Worm (Caenorhabditis elegans) whole organism, mixed stage, embryonic: ENCODE results near the gene ceh-86.

ENCODE experiments used
- M03D4.4 ChIP-seq: sonication (generic microtip); optimal IDR thresholded peaks from 2 replicates; lab custom pipeline; 2017; ENCODE audit warnings: mild to moderate bottlenecking, missing genetic modification characterization, missing compliant biosample characterization
- bed-3 ChIP-seq: fragments of 200-800 bp; sonication (Bioruptor generic); optimal IDR thresholded peaks from 3 replicates; lab custom pipeline; 2018; ENCODE audit warnings: mild to moderate bottlenecking, missing genetic modification characterization, moderate library complexity, missing compliant biosample characterization
- blmp-1 ChIP-seq: fragments of 150-350 bp; optimal IDR thresholded peaks from 2 replicates; lab custom pipeline; 2014; ENCODE audit warnings: missing biosample characterization, missing genetic modification characterization
- ceh-39 ChIP-seq: fragments of 150-350 bp; optimal IDR thresholded peaks from 2 replicates; lab custom pipeline; 2014; ENCODE audit warnings: missing biosample characterization, missing genetic modification characterization
- ceh-43 ChIP-seq: fragments of 200-800 bp; sonication (Bioruptor generic); optimal IDR thresholded peaks from 2 replicates; lab custom pipeline; 2018; ENCODE audit warnings: mild to moderate bottlenecking, missing genetic modification characterization, moderate library complexity, missing compliant biosample characterization
- ceh-83 ChIP-seq: fragments of 200-800 bp; sonication (Bioruptor generic); optimal IDR thresholded peaks from 2 replicates; lab custom pipeline; 2018; ENCODE audit warnings: mild to moderate bottlenecking, missing genetic modification characterization, missing compliant biosample characterization
- ces-1 ChIP-seq: fragments of 150-350 bp; optimal IDR thresholded peaks from 2 replicates; lab custom pipeline; 2014; ENCODE audit warnings: missing biosample characterization, missing genetic modification reagents, missing genetic modification characterization
- cnd-1 ChIP-seq: fragments of 200-800 bp; sonication (Bioruptor generic); optimal IDR thresholded peaks from 2 replicates; lab custom pipeline; 2018; ENCODE audit warnings: mild to moderate bottlenecking, missing genetic modification characterization, missing compliant biosample characterization
- drap-1 ChIP-seq: fragments of 200-800 bp; sonication (Bioruptor generic); optimal IDR thresholded peaks from 3 replicates; lab custom pipeline; 2018; ENCODE audit warnings: mild to moderate bottlenecking, missing genetic modification characterization, missing compliant biosample characterization
- elt-1 ChIP-seq: sonication (generic microtip); optimal IDR thresholded peaks from 2 replicates; lab custom pipeline; 2017; ENCODE audit warnings: missing genetic modification characterization, mild to moderate bottlenecking, missing compliant biosample characterization, antibody characterized with exemption, moderate library complexity, borderline replicate concordance; ENCODE audit not compliant: insufficient read depth
- elt-3 ChIP-seq: fragments of 150-350 bp; optimal IDR thresholded peaks from 2 replicates; lab custom pipeline; 2014; ENCODE audit warnings: missing biosample characterization, missing genetic modification characterization
- flh-1 ChIP-seq: fragments of 200-800 bp; sonication (Bioruptor generic); optimal IDR thresholded peaks from 2 replicates; lab custom pipeline; 2018; ENCODE audit warnings: mild to moderate bottlenecking, missing genetic modification characterization, moderate library complexity, missing compliant biosample characterization
- ham-2 ChIP-seq: fragments of 200-800 bp; sonication (Bioruptor generic); optimal IDR thresholded peaks from 2 replicates; lab custom pipeline; 2018; ENCODE audit warnings: mild to moderate bottlenecking, missing genetic modification characterization, missing compliant biosample characterization
- hlh-1 ChIP-seq: fragments of 150-350 bp; optimal IDR thresholded peaks from 2 replicates; lab custom pipeline; 2014; ENCODE audit warnings: missing biosample characterization, missing genetic modification reagents, missing genetic modification characterization
- lin-13 ChIP-seq: fragments of 150-350 bp; optimal IDR thresholded peaks from 2 replicates; lab custom pipeline; 2014; ENCODE audit warnings: missing biosample characterization, missing genetic modification characterization
- lin-32 ChIP-seq: fragments of 200-800 bp; sonication (Bioruptor generic); optimal IDR thresholded peaks from 2 replicates; lab custom pipeline; 2018; ENCODE audit warnings: mild to moderate bottlenecking, missing genetic modification characterization, missing compliant biosample characterization
- mab-5 ChIP-seq: fragments of 150-350 bp; optimal IDR thresholded peaks from 2 replicates; lab custom pipeline; 2014; ENCODE audit warnings: missing biosample characterization, missing genetic modification characterization
- mep-1 ChIP-seq: fragments of 150-350 bp; optimal IDR thresholded peaks from 2 replicates; lab custom pipeline; 2017; ENCODE audit warnings: missing biosample characterization, missing genetic modification reagents, missing genetic modification characterization, inconsistent platforms
- mls-2 ChIP-seq: sonication (generic microtip); optimal IDR thresholded peaks from 2 replicates; lab custom pipeline; 2016; ENCODE audit warnings: mild to moderate bottlenecking, missing genetic modification characterization, moderate library complexity, missing compliant biosample characterization
- nhr-12 ChIP-seq: fragments of 150-350 bp; optimal IDR thresholded peaks from 2 replicates; lab custom pipeline; 2014; ENCODE audit warnings: missing biosample characterization, missing genetic modification characterization
- nhr-2 ChIP-seq: fragments of 150-350 bp; optimal IDR thresholded peaks from 2 replicates; lab custom pipeline; 2014; ENCODE audit warnings: missing biosample characterization, missing genetic modification characterization
- nhr-237 ChIP-seq: fragments of 150-350 bp; optimal IDR thresholded peaks from 2 replicates; lab custom pipeline; 2014; ENCODE audit warnings: missing biosample characterization, missing genetic modification characterization
- nhr-28 ChIP-seq: fragments of 150-350 bp; optimal IDR thresholded peaks from 2 replicates; lab custom pipeline; 2014; ENCODE audit warnings: missing biosample characterization, missing genetic modification characterization
- pha-4 ChIP-seq: fragments of 150-350 bp; optimal IDR thresholded peaks from 2 replicates; lab custom pipeline; 2018; ENCODE audit warnings: missing biosample characterization, missing genetic modification reagents, missing genetic modification characterization
- sem-2 ChIP-seq: fragments of 200-800 bp; sonication (Bioruptor generic); optimal IDR thresholded peaks from 2 replicates; lab custom pipeline; 2018; ENCODE audit warnings: mild to moderate bottlenecking, missing genetic modification characterization, missing compliant biosample characterization
- sptf-1 ChIP-seq: sonication (generic microtip); optimal IDR thresholded peaks from 2 replicates; lab custom pipeline; 2017; ENCODE audit warnings: mild to moderate bottlenecking, missing genetic modification characterization, moderate library complexity, missing compliant biosample characterization
- tbx-8 ChIP-seq: fragments of 200-800 bp; sonication (Bioruptor generic); optimal IDR thresholded peaks from 2 replicates; lab custom pipeline; 2018; ENCODE audit warnings: mild to moderate bottlenecking, missing genetic modification characterization, moderate library complexity, missing compliant biosample characterization
- unc-120 ChIP-seq: sonication (generic microtip); optimal IDR thresholded peaks from 2 replicates; lab custom pipeline; 2017; ENCODE audit warnings: missing genetic modification characterization, missing compliant biosample characterization; ENCODE audit not compliant: poor library complexity, severe bottlenecking
- unc-39 ChIP-seq: fragments of 150-350 bp; optimal IDR thresholded peaks from 2 replicates; lab custom pipeline; 2014; ENCODE audit warnings: missing biosample characterization, missing genetic modification characterization
- unc-62 ChIP-seq: fragments of 150-350 bp; optimal IDR thresholded peaks from 2 replicates; lab custom pipeline; 2014; ENCODE audit warnings: missing biosample characterization, missing genetic modification reagents, missing genetic modification characterization
- zip-8 ChIP-seq: fragments of 150-350 bp; optimal IDR thresholded peaks from 2 replicates; lab custom pipeline; 2014; ENCODE audit warnings: missing biosample characterization, missing genetic modification characterization
- ztf-11 ChIP-seq: fragments of 150-350 bp; optimal IDR thresholded peaks from 2 replicates; lab custom pipeline; 2014; ENCODE audit warnings: missing biosample characterization, missing genetic modification characterization

Gene ceh-86

DNA sequence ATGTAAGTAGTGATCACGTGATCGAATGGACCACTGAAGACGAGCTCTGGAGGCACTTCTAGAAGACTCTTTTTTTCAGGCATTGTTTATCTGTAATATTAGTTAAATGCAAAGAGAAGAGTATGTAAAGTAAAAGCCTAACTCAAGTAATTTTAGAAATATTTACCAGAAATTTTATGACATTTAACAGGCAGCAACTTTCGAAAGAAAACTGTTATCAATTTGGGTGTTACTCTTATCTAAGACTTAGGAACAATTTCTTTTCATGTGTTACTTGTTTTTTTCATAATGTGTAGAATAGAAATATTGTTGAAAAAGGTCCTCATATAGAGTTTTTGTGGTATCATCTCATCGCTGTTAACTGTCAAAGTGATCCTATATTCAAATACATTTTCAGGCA lies 14.0 kb downstream of the ceh-86 start, which contains the start of the genes F42G2.5 and F42G2.7:
F42G2.5 (minus strand) TSS at position 101 of the 400 bp plus-strand sequence.
F42G2.7 (plus strand) TSS at position 270 of the 400 bp plus-strand sequence.
- TF ChIP-seq zip-8 (no peak), ceh-39 (tag; lab: Kevin White, UChicago) (no peak), ceh-43 (no peak), lin-32 (GFP tag; lab: Kevin White, UChicago) (no peak), nhr-12 (no peak), hlh-1 (tag; lab: Kevin White, UChicago) (no peak), mls-2 (tag; lab: Kevin White, UChicago) (no peak), ceh-83 (GFP tag; lab: Kevin White, UChicago) (no peak), bed-3 (GFP tag; lab: Kevin White, UChicago) (no peak), pha-4 (tag; lab: Kevin White, UChicago) (no peak), sem-2 (no peak), unc-120 (tag; lab: Kevin White, UChicago) (no peak), unc-62 (GFP tag; lab: Kevin White, UChicago) (no peak), cnd-1 (tag; lab: Kevin White, UChicago) (no peak), drap-1 (GFP tag; lab: Kevin White, UChicago) (no peak), elt-1 (tag; lab: Kevin White, UChicago) (no peak), unc-39 (tag; lab: Kevin White, UChicago) (no peak)

DNA sequence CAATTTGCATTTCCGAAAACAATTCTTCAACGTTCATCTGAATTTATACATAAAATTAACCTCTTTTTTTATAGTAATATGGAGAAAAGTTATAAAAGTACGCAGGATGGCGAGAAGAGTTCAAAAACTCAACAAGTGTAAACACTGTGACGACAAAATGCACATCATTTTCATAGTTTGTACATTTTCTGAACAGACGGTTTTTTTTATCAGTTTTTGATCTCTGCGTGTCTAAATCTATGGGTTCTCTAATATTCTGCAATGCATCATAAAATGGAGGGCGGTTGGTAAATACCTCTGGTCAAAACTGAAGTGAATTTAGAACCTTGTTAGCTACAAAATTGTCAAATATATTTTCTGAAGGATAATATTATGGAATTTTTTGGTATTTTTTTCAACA lies 16.4 kb downstream of the ceh-86 start, which contains the start of gene fbxa-4:
fbxa-4 (minus strand) TSS at position 93 of the 400 bp plus-strand sequence.
- TF ChIP-seq lin-13 (tag; lab: Kevin White, UChicago) (no peak), bed-3 (GFP tag; lab: Kevin White, UChicago) (no peak)

ce11 chrII:2412649-2413048 lies 19.2 kb downstream of the ceh-86 start, which contains the start of gene fbxa-182:
Gene fbxa-182, minus strand, starts transcription at chrII:2412749.
- TF ChIP-seq mep-1 (tag; lab: Kevin White, UChicago): no peak
- no peak for TF ChIP-seq drap-1 (GFP tag; lab: Kevin White, UChicago)
- TF ChIP-seq elt-3 (tag; lab: Kevin White, UChicago): no peak
- no peak for TF ChIP-seq mab-5 (tag; lab: Kevin White, UChicago)
- no peak for TF ChIP-seq blmp-1 (tag; lab: Kevin White, UChicago)
- no peak for TF ChIP-seq nhr-12
- no peak for TF ChIP-seq bed-3 (GFP tag; lab: Kevin White, UChicago)
- no peak for TF ChIP-seq sem-2
- no peak for TF ChIP-seq mls-2 (tag; lab: Kevin White, UChicago)
- no peak for TF ChIP-seq lin-32 (GFP tag; lab: Kevin White, UChicago)
- no peak for TF ChIP-seq flh-1 (GFP tag; lab: Kevin White, UChicago)
- no peak for TF ChIP-seq elt-1 (tag; lab: Kevin White, UChicago)
- TF ChIP-seq M03D4.4 (tag; lab: Kevin White, UChicago): no peak
- TF ChIP-seq lin-13 (tag; lab: Kevin White, UChicago): no peak
- no peak for TF ChIP-seq zip-8
- TF ChIP-seq ceh-43: no peak
- TF ChIP-seq sptf-1 (tag; lab: Kevin White, UChicago): no peak
- no peak for TF ChIP-seq pha-4 (tag; lab: Kevin White, UChicago)
- no peak for TF ChIP-seq ham-2
- no peak for TF ChIP-seq nhr-2

- no peak for TF ChIP-seq ztf-11
- TF ChIP-seq lin-32 (GFP tag; lab: Kevin White, UChicago): no peak
- no peak for TF ChIP-seq nhr-28 (tag; lab: Kevin White, UChicago)
- TF ChIP-seq mep-1 (tag; lab: Kevin White, UChicago): no peak
- no peak for TF ChIP-seq bed-3 (GFP tag; lab: Kevin White, UChicago)
- TF ChIP-seq unc-62 (GFP tag; lab: Kevin White, UChicago): no peak
- TF ChIP-seq nhr-237: no peak
- TF ChIP-seq nhr-12: no peak
- no peak for TF ChIP-seq drap-1 (GFP tag; lab: Kevin White, UChicago)
- TF ChIP-seq cnd-1 (tag; lab: Kevin White, UChicago): no peak
- TF ChIP-seq sem-2: no peak
- no peak for TF ChIP-seq nhr-2
- TF ChIP-seq, all 35 proteins: peak for 0
Measured at ce11 chrII:2411555-2411954, 20.3 kb downstream of the ceh-86 start.

DNA sequence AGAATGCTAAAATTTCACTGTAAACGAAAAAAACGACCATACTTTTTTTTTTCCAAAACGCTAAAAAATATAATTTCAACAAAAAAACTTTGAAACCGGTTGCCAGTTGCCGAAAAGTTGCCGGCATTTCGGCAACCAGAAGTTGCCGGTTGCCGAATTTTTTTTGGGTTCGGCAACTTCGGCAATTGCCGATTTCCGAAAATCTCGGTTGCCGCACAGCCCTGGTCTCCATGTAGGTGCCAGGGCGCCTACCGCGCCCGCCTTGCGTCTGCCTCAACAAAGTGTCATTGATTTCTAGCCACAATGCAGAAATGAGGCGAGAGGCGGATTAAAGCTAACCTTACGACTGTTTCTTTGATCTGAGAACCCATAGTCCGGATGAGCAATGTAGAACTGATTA lies 20.8 kb downstream of the ceh-86 start:
- TF ChIP-seq flh-1 (GFP tag; lab: Kevin White, UChicago): no peak
- TF ChIP-seq unc-120 (tag; lab: Kevin White, UChicago): no peak
- TF ChIP-seq zip-8: no peak
- no peak for TF ChIP-seq nhr-237
- TF ChIP-seq tbx-8: no peak
- no peak for TF ChIP-seq unc-62 (GFP tag; lab: Kevin White, UChicago)
- TF ChIP-seq ces-1 (GFP tag; lab: Kevin White, UChicago): no peak
- no peak for TF ChIP-seq hlh-1 (tag; lab: Kevin White, UChicago)
- TF ChIP-seq ceh-39 (tag; lab: Kevin White, UChicago): no peak
- TF ChIP-seq ceh-43: no peak
- TF ChIP-seq, all 35 proteins: peak for 0
